Fruit fly (Drosophila melanogaster): ENCODE measurements around the gene RhoGAP71E.

Gene RhoGAP71E

dm6 chr3L:15619626-15620247 is 31.1 kb downstream of the RhoGAP71E start, which contains the start of gene Phs (continued):
- TF ChIP-seq CG7839 (tag; optimal IDR thresholded peaks at IDR 0.05), result peak; percentile 63
- no peak for TF ChIP-seq exex (tag; optimal IDR thresholded peaks at IDR 0.05)
- no peak for TF ChIP-seq D19A (tag; optimal IDR thresholded peaks at IDR 0.05)
- peak; percentile 99 for TF ChIP-seq E2f2 (GFP tag; IDR thresholded peaks at IDR 0.05)
- peak; percentile 80 for TF ChIP-seq NK7.1 (GFP tag; optimal IDR thresholded peaks at IDR 0.05)
- TF ChIP-seq dmrt11E (tag; optimal IDR thresholded peaks at IDR 0.05), result peak; percentile 45
- peak; percentile 69 for TF ChIP-seq bbx (GFP tag; IDR thresholded peaks at IDR 0.05; ENCODE audit: partially characterized antibody)
- peak; percentile 88 for TF ChIP-seq caup (GFP tag; optimal IDR thresholded peaks at IDR 0.05; ENCODE audit: severe bottlenecking)
- TF ChIP-seq stc (GFP tag; IDR thresholded peaks at IDR 0.05), result peak; percentile 48; the same call in 1 of the 2 replicates
- TF ChIP-seq CG5180 (GFP tag; optimal IDR thresholded peaks at IDR 0.05), result no peak
- no peak for TF ChIP-seq CG31224 (GFP tag; IDR thresholded peaks at IDR 0.05)
- peak; percentile 44 for TF ChIP-seq yki (optimal IDR thresholded peaks at IDR 0.05)
- TF ChIP-seq ato (GFP tag; IDR thresholded peaks at IDR 0.05; ENCODE audit: partially characterized antibody), result peak; percentile 44; the same call in 1 of the 2 replicates
- peak; percentile 80 for TF ChIP-seq NC2α (GFP tag; optimal IDR thresholded peaks at IDR 0.05)
- no peak for TF ChIP-seq CG10147 (GFP tag; optimal IDR thresholded peaks at IDR 0.05)
- TF ChIP-seq Gug (GFP tag; IDR thresholded peaks at IDR 0.05), result peak; percentile 80
- TF ChIP-seq Drgx (GFP tag; IDR thresholded peaks at IDR 0.05), result peak; percentile 59
- TF ChIP-seq usp (GFP tag; optimal IDR thresholded peaks at IDR 0.05), result no peak
- TF ChIP-seq CG18476 (GFP tag; optimal IDR thresholded peaks at IDR 0.05), result peak; percentile 77
- peak; percentile 53; the same call in 1 of the 2 replicates for TF ChIP-seq CG17612 (GFP tag; IDR thresholded peaks at IDR 0.05)
- TF ChIP-seq H15 (GFP tag; IDR thresholded peaks at IDR 0.05), result peak; percentile 82
- no peak for TF ChIP-seq odd (GFP tag; optimal IDR thresholded peaks at IDR 0.05)
- peak; percentile 82 for TF ChIP-seq ewg (GFP tag; optimal IDR thresholded peaks at IDR 0.05)
- TF ChIP-seq tap (tag; optimal IDR thresholded peaks at IDR 0.05), result no peak
- no peak for TF ChIP-seq vnd (GFP tag; IDR thresholded peaks at IDR 0.05; ENCODE audit: partially characterized antibody)
- TF ChIP-seq pzg (GFP tag; optimal IDR thresholded peaks at IDR 0.05), result peak; percentile 85
- peak; percentile 47 for TF ChIP-seq cwo (GFP tag; optimal IDR thresholded peaks at IDR 0.05)
- TF ChIP-seq CkIIα-i1 (GFP tag; IDR thresholded peaks at IDR 0.05), result no peak
- peak; percentile 40 for TF ChIP-seq Six4 (GFP tag; optimal IDR thresholded peaks at IDR 0.05)
- no peak for TF ChIP-seq br (optimal IDR thresholded peaks at IDR 0.05)
- TF ChIP-seq lbe (GFP tag; optimal IDR thresholded peaks at IDR 0.05), result peak; percentile 84
- peak; percentile 82 for TF ChIP-seq CG6175 (GFP tag; IDR thresholded peaks at IDR 0.05)
- peak; percentile 59 for TF ChIP-seq sug (tag; optimal IDR thresholded peaks at IDR 0.05)
- TF ChIP-seq bigmax (GFP tag; optimal IDR thresholded peaks at IDR 0.05), result peak; percentile 59
- peak; percentile 86 for TF ChIP-seq CG12942 (GFP tag; optimal IDR thresholded peaks at IDR 0.05)
- TF ChIP-seq luna (GFP tag; optimal IDR thresholded peaks at IDR 0.05), result peak; percentile 75
- TF ChIP-seq CG9609 (GFP tag; optimal IDR thresholded peaks at IDR 0.05), result peak; percentile 91
- peak; percentile 48 for TF ChIP-seq twi (tag; optimal IDR thresholded peaks at IDR 0.05)
- TF ChIP-seq CG32532 (GFP tag; IDR thresholded peaks at IDR 0.05), result peak; percentile 81
- peak; percentile 47 for TF ChIP-seq Asciz (GFP tag; optimal IDR thresholded peaks at IDR 0.05)
- TF ChIP-seq pnt (GFP tag; optimal IDR thresholded peaks at IDR 0.05), result peak; percentile 64
- TF ChIP-seq en (GFP tag; optimal IDR thresholded peaks at IDR 0.05), result peak; percentile 65
- peak; percentile 92 for TF ChIP-seq B-H2 (GFP tag; optimal IDR thresholded peaks at IDR 0.05)
- peak; percentile 56 for TF ChIP-seq psq (GFP tag; optimal IDR thresholded peaks at IDR 0.05)
- TF ChIP-seq chn (GFP tag; optimal IDR thresholded peaks at IDR 0.05), result peak; percentile 85
- peak; percentile 92 for TF ChIP-seq ERR (GFP tag; optimal IDR thresholded peaks at IDR 0.05)
- TF ChIP-seq CG43689 (GFP tag; IDR thresholded peaks at IDR 0.05), result no peak
- TF ChIP-seq CG8290 (GFP tag; optimal IDR thresholded peaks at IDR 0.05), result peak; percentile 77
- peak; percentile 68 to 94 for TF ChIP-seq CG8290 (tag; optimal IDR thresholded peaks at IDR 0.05)
- peak; percentile 69 for TF ChIP-seq CG14014 (GFP tag; IDR thresholded peaks at IDR 0.05)
- TF ChIP-seq Oli (tag; optimal IDR thresholded peaks at IDR 0.05), result peak; percentile 9

Measured in whole organism, embryonic.